Worm (Caenorhabditis elegans): ENCODE measurements around the gene hpo-36.

ce11 chrV:3759419-3759915, 20.3 kb upstream of the hpo-36 start, which contains the start of gene chk-1:
- TF ChIP-seq nhr-11 (tag; optimal IDR thresholded peaks at IDR 0.05) (no peak), fos-1 (tag; optimal IDR thresholded peaks at IDR 0.05) (no peak), ama-1 (optimal IDR thresholded peaks at IDR 0.05) (no peak), nhr-43 (tag; optimal IDR thresholded peaks at IDR 0.05; ENCODE audit: poor library complexity, severe bottlenecking) (no peak), elt-2 (tag; optimal IDR thresholded peaks at IDR 0.05) (no peak), elt-3 (tag; optimal IDR thresholded peaks at IDR 0.05) (no peak), nhr-25 (tag; optimal IDR thresholded peaks at IDR 0.05) (peak; percentile 37), mdl-1 (tag; optimal IDR thresholded peaks at IDR 0.05) (no peak)
